Worm (Caenorhabditis elegans) whole organism, L4 larva: ENCODE data around the gene F13B6.1.

Experiments used
- F26F4.8 ChIP-seq: fragments of 200-800 bp; sonication (Bioruptor generic); conservative IDR thresholded peaks from 2 replicates; pipeline ENCODE4 v1.3.6; 2022; ENCODE audit warnings: missing genetic modification characterization, missing compliant biosample characterization
- T26A8.4 ChIP-seq: fragments of 200-800 bp; sonication (Bioruptor generic); IDR thresholded peaks from 2 replicates; pipeline ENCODE4 v1.3.6; 2022; ENCODE audit warnings: missing genetic modification characterization, missing compliant biosample characterization
- Y5F2A.4 ChIP-seq: fragments of 200-800 bp; sonication (Bioruptor generic); optimal IDR thresholded peaks from 2 replicates; lab custom pipeline; 2018; ENCODE audit warnings: mild to moderate bottlenecking, missing genetic modification characterization, missing compliant biosample characterization
- aha-1 ChIP-seq: fragments of 150-350 bp; peaks from one replicate; lab custom pipeline; 2014; ENCODE audit warnings: missing biosample characterization, missing genetic modification characterization
- arid-1 ChIP-seq: fragments of 200-800 bp; sonication (Bioruptor generic); conservative IDR thresholded peaks from 2 replicates; pipeline ENCODE4 v1.3.6; 2022; ENCODE audit warnings: missing genetic modification reagents, missing genetic modification characterization, missing compliant biosample characterization
- ceh-28 ChIP-seq: fragments of 150-350 bp; optimal IDR thresholded peaks from 2 replicates; lab custom pipeline; 2014; ENCODE audit warnings: missing biosample characterization, missing genetic modification reagents, missing genetic modification characterization
- ces-1 ChIP-seq: fragments of 150-350 bp; sonication (generic microtip); optimal IDR thresholded peaks from 4 replicates; lab custom pipeline; 2014; ENCODE audit warnings: missing biosample characterization, missing genetic modification reagents, missing genetic modification characterization
- cey-2 ChIP-seq: sonication (generic microtip); optimal IDR thresholded peaks from 3 replicates; lab custom pipeline; 2017; ENCODE audit warnings: missing genetic modification characterization, mild to moderate bottlenecking, missing compliant biosample characterization, antibody characterized with exemption, borderline replicate concordance; ENCODE audit not compliant: insufficient read depth
- ctbp-1 ChIP-seq: fragments of 200-800 bp; sonication (Bioruptor generic); IDR thresholded peaks from 2 replicates; pipeline ENCODE4 v1.3.6; 2022; ENCODE audit warnings: missing genetic modification reagents, missing genetic modification characterization, missing compliant biosample characterization
- daf-12 ChIP-seq: fragments of 150-350 bp; optimal IDR thresholded peaks from 2 replicates; lab custom pipeline; 2014; ENCODE audit warnings: missing biosample characterization, missing genetic modification reagents, missing genetic modification characterization
- daf-16 ChIP-seq, 3 experiments: sonication (generic microtip); optimal IDR thresholded peaks; 2 replicates each; lab custom pipeline; 2016 to 2017; ENCODE audit warnings: missing genetic modification characterization in 3 of 3, missing genetic modification reagents in 3 of 3, mild to moderate bottlenecking in 2 of 3, missing compliant biosample characterization in 2 of 3, missing biosample characterization in 1 of 3, moderate library complexity in 1 of 3
- daf-19 ChIP-seq: fragments of 200-800 bp; sonication (Bioruptor generic); conservative IDR thresholded peaks from 2 replicates; pipeline ENCODE4 v1.3.6; 2022; ENCODE audit warnings: missing genetic modification characterization, missing compliant biosample characterization
- dmd-8 ChIP-seq: fragments of 200-800 bp; sonication (Bioruptor generic); IDR thresholded peaks from 2 replicates; pipeline ENCODE4 v1.3.6; 2022; ENCODE audit warnings: missing genetic modification characterization, missing compliant biosample characterization
- dmd-9 ChIP-seq: fragments of 200-800 bp; sonication (Bioruptor generic); IDR thresholded peaks from 2 replicates; pipeline ENCODE4 v1.3.6; 2022; ENCODE audit warnings: missing genetic modification reagents, missing genetic modification characterization, missing compliant biosample characterization
- dpl-1 ChIP-seq: fragments of 150-350 bp; optimal IDR thresholded peaks from 2 replicates; lab custom pipeline; 2014; ENCODE audit warnings: missing biosample characterization, missing genetic modification reagents, missing genetic modification characterization
- dve-1 ChIP-seq: sonication (generic microtip); optimal IDR thresholded peaks from 2 replicates; lab custom pipeline; 2017; ENCODE audit warnings: antibody characterized with exemption, mild to moderate bottlenecking, missing genetic modification characterization, missing compliant biosample characterization; ENCODE audit not compliant: insufficient read depth
- egl-43 ChIP-seq: fragments of 200-800 bp; sonication (Bioruptor generic); IDR thresholded peaks from 2 replicates; pipeline ENCODE4 v1.3.6; 2022; ENCODE audit warnings: missing genetic modification reagents, missing genetic modification characterization, missing compliant biosample characterization
- hmg-1.1 ChIP-seq: fragments of 200-800 bp; sonication (Bioruptor generic); IDR thresholded peaks from 2 replicates; pipeline ENCODE4 v1.3.6; 2022; ENCODE audit warnings: missing genetic modification reagents, missing genetic modification characterization, missing compliant biosample characterization
- lim-7 ChIP-seq: fragments of 200-800 bp; sonication (Bioruptor generic); IDR thresholded peaks from 2 replicates; pipeline ENCODE4 v1.3.6; 2022; ENCODE audit warnings: missing genetic modification characterization, missing compliant biosample characterization
- lin-29 ChIP-seq: fragments of 200-800 bp; sonication (Bioruptor generic); IDR thresholded peaks from 2 replicates; pipeline ENCODE4 v1.3.6; 2022; ENCODE audit warnings: missing genetic modification reagents, missing genetic modification characterization, missing compliant biosample characterization
- lin-38 ChIP-seq: fragments of 200-800 bp; sonication (Bioruptor generic); IDR thresholded peaks from 2 replicates; pipeline ENCODE4 v1.3.6; 2022; ENCODE audit warnings: missing genetic modification reagents, missing genetic modification characterization, missing compliant biosample characterization
- madf-9 ChIP-seq: fragments of 200-800 bp; sonication (Bioruptor generic); conservative IDR thresholded peaks from 2 replicates; pipeline ENCODE4 v1.3.6; 2022; ENCODE audit warnings: missing genetic modification reagents, missing genetic modification characterization, missing compliant biosample characterization
- mxl-3 ChIP-seq: fragments of 200-800 bp; sonication (Bioruptor generic); optimal IDR thresholded peaks from 2 replicates; lab custom pipeline; 2018; ENCODE audit warnings: mild to moderate bottlenecking, missing genetic modification characterization, missing compliant biosample characterization
- nhr-10 ChIP-seq: fragments of 150-350 bp; optimal IDR thresholded peaks from 2 replicates; lab custom pipeline; 2014; ENCODE audit warnings: missing biosample characterization, missing genetic modification characterization
- nhr-102 ChIP-seq: sonication (generic microtip); optimal IDR thresholded peaks from 2 replicates; lab custom pipeline; 2016; ENCODE audit warnings: mild to moderate bottlenecking, missing genetic modification characterization, moderate library complexity, missing compliant biosample characterization
- nhr-237 ChIP-seq: sonication (generic microtip); optimal IDR thresholded peaks from 2 replicates; lab custom pipeline; 2017; ENCODE audit warnings: missing biosample characterization, missing genetic modification characterization
- php-3 ChIP-seq: fragments of 200-800 bp; sonication (Bioruptor generic); IDR thresholded peaks from 2 replicates; pipeline ENCODE4 v1.3.6; 2022; ENCODE audit warnings: missing genetic modification reagents, missing genetic modification characterization, missing compliant biosample characterization
- pqm-1 ChIP-seq: sonication (generic microtip); optimal IDR thresholded peaks from 2 replicates; lab custom pipeline; 2017; ENCODE audit warnings: missing biosample characterization, missing genetic modification characterization
- snpc-4 ChIP-seq: fragments of 150-350 bp; optimal IDR thresholded peaks from 2 replicates; lab custom pipeline; 2014; ENCODE audit warnings: missing biosample characterization, missing genetic modification characterization
- unc-62 ChIP-seq, 3 experiments: fragments of 150-350 bp in 1 of 3; sonication (generic microtip); optimal IDR thresholded peaks in 2 of 3; peaks in 1 of 3; 1 replicate in 1 of 3; 2 replicates in 2 of 3; lab custom pipeline; 2014 to 2017; ENCODE audit warnings: missing biosample characterization in 3 of 3, missing genetic modification characterization in 3 of 3, missing genetic modification reagents in 3 of 3, missing genotype in 1 of 3
- vab-7 ChIP-seq: fragments of 200-800 bp; sonication (Bioruptor generic); IDR thresholded peaks from 2 replicates; pipeline ENCODE4 v1.3.6; 2022; ENCODE audit warnings: missing genetic modification reagents, missing genetic modification characterization, missing compliant biosample characterization
- zag-1 ChIP-seq: fragments of 150-350 bp; optimal IDR thresholded peaks from 2 replicates; lab custom pipeline; 2014; ENCODE audit warnings: missing biosample characterization, missing genetic modification characterization
- zfp-3 ChIP-seq: fragments of 200-800 bp; sonication (Bioruptor generic); conservative IDR thresholded peaks from 2 replicates; pipeline ENCODE4 v1.3.6; 2022; ENCODE audit warnings: missing genetic modification reagents, missing genetic modification characterization, missing compliant biosample characterization
- ztf-11 ChIP-seq: fragments of 150-350 bp; optimal IDR thresholded peaks from 2 replicates; lab custom pipeline; 2014; ENCODE audit warnings: missing biosample characterization, missing genetic modification characterization

F13B6.1 gene

DNA sequence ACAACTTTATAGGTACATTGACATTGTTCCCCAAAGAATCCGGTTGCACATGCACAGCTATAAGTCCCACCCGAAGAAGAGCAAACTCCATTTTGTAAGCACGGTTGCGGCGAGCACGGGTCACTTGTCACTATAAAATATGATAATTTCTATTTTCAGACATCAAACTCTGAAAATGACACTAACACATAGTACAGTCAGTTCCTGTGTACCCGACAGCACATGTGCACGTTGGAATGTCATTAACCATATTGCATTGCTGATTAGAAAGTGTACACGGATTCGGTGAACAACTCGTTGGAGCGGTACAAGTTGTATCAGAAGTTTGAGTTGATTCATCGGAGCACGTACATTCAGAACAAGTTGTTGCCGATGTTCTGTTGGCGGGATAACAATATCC is 40.9 kb downstream of the F13B6.1 start (continued):
- no peak for TF ChIP-seq egl-43 (GFP tag; lab: Robert Waterston, UW)
- TF ChIP-seq cey-2 (tag; lab: Kevin White, UChicago), result no peak
- TF ChIP-seq vab-7 (GFP tag; lab: Robert Waterston, UW), result no peak
- TF ChIP-seq php-3 (GFP tag; lab: Robert Waterston, UW), result 0 out of 2 replicates have a peak, but pooled peaks have one; percentile 38
- TF ChIP-seq madf-9 (GFP tag; lab: Robert Waterston, UW), result no peak
- no peak for TF ChIP-seq Y5F2A.4 (GFP tag; lab: Kevin White, UChicago)
- TF ChIP-seq dmd-9 (GFP tag; lab: Robert Waterston, UW), result no peak
- no peak for TF ChIP-seq daf-12
- TF ChIP-seq unc-62 (GFP tag; optimal IDR thresholded peaks at IDR 0.05 in 1 of 2; lab: Kevin White, UChicago), result peak in 1 of 2 experiments; percentile 6
- TF ChIP-seq unc-62 (tag; optimal IDR thresholded peaks at IDR 0.05; lab: Kevin White, UChicago), result no peak
- peak; percentile 23 for TF ChIP-seq pqm-1 (tag; lab: Kevin White, UChicago)
- no peak for TF ChIP-seq ceh-28
- no peak for TF ChIP-seq zfp-3 (GFP tag; lab: Robert Waterston, UW)
- peak; percentile 56 for TF ChIP-seq mxl-3 (GFP tag; lab: Kevin White, UChicago)
- no peak for TF ChIP-seq lin-29

DNA sequence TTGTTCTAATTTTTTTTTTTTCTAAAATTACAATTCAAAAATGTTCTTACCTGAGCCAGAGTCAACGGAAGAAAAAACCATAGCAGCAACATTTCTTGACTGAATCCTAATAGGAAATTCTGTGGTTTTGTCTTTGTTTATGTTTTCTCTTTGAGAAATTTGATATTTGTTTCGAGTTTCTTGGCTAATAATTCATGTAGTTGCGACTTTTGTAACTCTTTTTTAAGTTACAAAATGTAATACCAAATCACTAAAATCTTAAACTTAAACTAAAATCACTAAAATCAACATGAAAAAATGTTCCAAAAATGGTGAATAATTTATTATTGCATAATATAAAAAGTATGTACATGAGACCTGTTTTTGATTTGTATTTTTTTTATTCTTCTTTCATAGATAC is 41.4 kb downstream of the F13B6.1 start, which contains the start of gene egas-4:
egas-4 (minus strand) TSS at position 101 of the 400 bp plus-strand sequence.
- TF ChIP-seq nhr-102 (no peak), lim-7 (GFP tag; lab: Robert Waterston, UW) (no peak), F26F4.8 (no peak), php-3 (GFP tag; lab: Robert Waterston, UW) (no peak), ces-1 (GFP tag; lab: Kevin White, UChicago) (no peak), mxl-3 (GFP tag; lab: Kevin White, UChicago) (no peak)

- TF ChIP-seq T26A8.4 (GFP tag; lab: Robert Waterston, UW) (no peak), hmg-1.1 (GFP tag; lab: Robert Waterston, UW) (no peak), daf-16 (GFP tag; optimal IDR thresholded peaks at IDR 0.05; lab: Kevin White, UChicago) (peak in 1 of 2 experiments; percentile 19), daf-16 (tag; optimal IDR thresholded peaks at IDR 0.05; lab: Kevin White, UChicago) (no peak), arid-1 (GFP tag; lab: Robert Waterston, UW) (0 out of 2 replicates have a peak, but pooled peaks have one; percentile 33), zag-1 (no peak), ztf-11 (no peak), dmd-8 (GFP tag; lab: Robert Waterston, UW) (0 out of 2 replicates have a peak, but pooled peaks have one; percentile 15), aha-1 (tag; lab: Kevin White, UChicago) (peak; percentile 55), dpl-1 (GFP tag; lab: Kevin White, UChicago) (no peak), daf-19 (GFP tag; lab: Robert Waterston, UW) (0 out of 2 replicates have a peak, but pooled peaks have one; percentile 18), snpc-4 (tag; lab: Kevin White, UChicago) (peak; percentile 49), pqm-1 (tag; lab: Kevin White, UChicago) (no peak), lin-38 (GFP tag; lab: Robert Waterston, UW) (no peak), dve-1 (peak; percentile 14), F26F4.8 (peak; percentile 61; the same call in 1 of the 2 replicates), ctbp-1 (no peak)
- TF ChIP-seq, all 104 proteins: peak for 8
These were observed 43.0 kb downstream of the F13B6.1 start for ce11 chrIV:7499302-7499701.

- TF ChIP-seq nhr-10 (tag; lab: Kevin White, UChicago) (no peak), nhr-237 (tag; lab: Kevin White, UChicago) (no peak), ztf-11 (no peak)
These were observed 44.6 kb downstream of the F13B6.1 start for ce11 chrIV:7500924-7501323.
